Fruit fly (Drosophila melanogaster): ENCODE results near the gene Efa6.

Efa6 gene

DNA sequence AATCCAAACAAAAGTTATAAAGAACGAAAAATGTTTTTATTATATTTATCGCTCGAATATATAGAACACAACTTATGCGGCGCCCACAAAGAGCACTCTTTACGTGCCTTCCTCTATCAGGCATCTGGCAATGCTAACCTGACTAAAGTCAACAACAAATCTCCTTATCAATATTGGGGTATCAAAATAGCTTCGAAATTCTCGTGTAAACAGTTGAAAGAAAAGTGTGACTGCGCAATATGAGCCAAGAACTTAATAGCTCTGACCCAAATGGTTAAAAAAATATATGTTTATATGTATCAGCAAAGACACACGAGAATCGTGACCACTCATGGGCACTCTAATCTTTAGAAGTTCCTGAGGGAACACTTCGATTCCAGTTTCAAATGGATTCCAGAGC lies 43.6 kb downstream of the Efa6 start (continued):
- TF ChIP-seq Dref (GFP tag; IDR thresholded peaks at IDR 0.05) (no peak), D (optimal IDR thresholded peaks at IDR 0.05) (no peak), D (GFP tag; optimal IDR thresholded peaks at IDR 0.05) (no peak), PHDP (tag; optimal IDR thresholded peaks at IDR 0.05) (peak; percentile 47), CG30431 (GFP tag; optimal IDR thresholded peaks at IDR 0.05) (no peak), exex (tag; optimal IDR thresholded peaks at IDR 0.05) (peak; percentile 51), mld (GFP tag; IDR thresholded peaks at IDR 0.05; ENCODE audit: partially characterized antibody) (no peak), Nf-YA (GFP tag; IDR thresholded peaks at IDR 0.05) (no peak), ase (GFP tag; IDR thresholded peaks at IDR 0.05) (no peak), kni (GFP tag; optimal IDR thresholded peaks at IDR 0.05) (peak; percentile 43), CG8765 (GFP tag; IDR thresholded peaks at IDR 0.05) (no peak), CG2889 (GFP tag; IDR thresholded peaks at IDR 0.05) (no peak), h (optimal IDR thresholded peaks at IDR 0.05) (no peak), Atf6 (GFP tag; IDR thresholded peaks at IDR 0.05) (no peak), nmo (GFP tag; optimal IDR thresholded peaks at IDR 0.05) (no peak), CG12236 (GFP tag; optimal IDR thresholded peaks at IDR 0.05) (no peak), wor (GFP tag; IDR thresholded peaks at IDR 0.05) (no peak), sob (GFP tag; IDR thresholded peaks at IDR 0.05) (no peak), al (GFP tag; IDR thresholded peaks at IDR 0.05) (no peak), Sry-β (GFP tag; optimal IDR thresholded peaks at IDR 0.05) (no peak), CG3407 (GFP tag; optimal IDR thresholded peaks at IDR 0.05) (peak; percentile 15), Abd-B (GFP tag; optimal IDR thresholded peaks at IDR 0.05) (no peak), Oaz (GFP tag; IDR thresholded peaks at IDR 0.05) (no peak), sna (GFP tag; IDR thresholded peaks at IDR 0.05; ENCODE audit: partially characterized antibody) (no peak), sqz (GFP tag; optimal IDR thresholded peaks at IDR 0.05) (peak; percentile 9), Dbx (GFP tag; IDR thresholded peaks at IDR 0.05) (no peak), sd (tag; optimal IDR thresholded peaks at IDR 0.05) (peak; percentile 84), CG18599 (GFP tag; optimal IDR thresholded peaks at IDR 0.05) (peak; percentile 46), br (optimal IDR thresholded peaks at IDR 0.05) (no peak), da (GFP tag; optimal IDR thresholded peaks at IDR 0.05) (no peak), CG1529 (GFP tag; optimal IDR thresholded peaks at IDR 0.05) (peak; percentile 19), MTF-1 (GFP tag; optimal IDR thresholded peaks at IDR 0.05; ENCODE audit: borderline replicate concordance) (no peak), NC2α (GFP tag; optimal IDR thresholded peaks at IDR 0.05) (no peak), esg (GFP tag; conservative IDR thresholded peaks at IDR 0.05) (no peak), CG10431 (GFP tag; optimal IDR thresholded peaks at IDR 0.05) (no peak), CG15269 (tag; optimal IDR thresholded peaks at IDR 0.05) (peak; percentile 15), CG13123 (GFP tag; optimal IDR thresholded peaks at IDR 0.05) (no peak), chn (GFP tag; optimal IDR thresholded peaks at IDR 0.05) (no peak), MBD-R2 (GFP tag; IDR thresholded peaks at IDR 0.05) (no peak), CG12769 (tag; optimal IDR thresholded peaks at IDR 0.05) (peak; percentile 64), ac (GFP tag; optimal IDR thresholded peaks at IDR 0.05) (no peak), Fer1 (GFP tag; optimal IDR thresholded peaks at IDR 0.05) (peak; percentile 18), sr (GFP tag; IDR thresholded peaks at IDR 0.05) (no peak), CG33557 (GFP tag; optimal IDR thresholded peaks at IDR 0.05) (no peak), CG7987 (GFP tag; optimal IDR thresholded peaks at IDR 0.05) (peak; percentile 37), disco-r (GFP tag; optimal IDR thresholded peaks at IDR 0.05) (no peak), Lpt (GFP tag; optimal IDR thresholded peaks at IDR 0.05) (no peak), Bgb (GFP tag; IDR thresholded peaks at IDR 0.05; ENCODE audit: partially characterized antibody) (no peak), CG3163 (GFP tag; optimal IDR thresholded peaks at IDR 0.05) (no peak), CG2712 (tag; optimal IDR thresholded peaks at IDR 0.05) (no peak), GATAe (GFP tag; conservative IDR thresholded peaks at IDR 0.05) (no peak), Ravus (GFP tag; IDR thresholded peaks at IDR 0.05) (no peak), zfh2 (GFP tag; optimal IDR thresholded peaks at IDR 0.05) (no peak)
